Worm (Caenorhabditis elegans): ENCODE data around the gene ZK262.4.
A peak's percentile ranks its signal among the peaks of the same experiment; 100 is the strongest.

The ZK262.4 gene

ce11 chrV:18430826-18431225 is 6.5 kb upstream of the ZK262.4 start:
- TF ChIP-seq ceh-39 (tag; optimal IDR thresholded peaks at IDR 0.05) (no peak), ces-1 (GFP tag; optimal IDR thresholded peaks at IDR 0.05) (no peak), blmp-1 (tag; optimal IDR thresholded peaks at IDR 0.05) (no peak), nhr-2 (tag; optimal IDR thresholded peaks at IDR 0.05) (no peak), drap-1 (GFP tag; optimal IDR thresholded peaks at IDR 0.05) (peak; percentile 3), mls-2 (tag; optimal IDR thresholded peaks at IDR 0.05) (no peak)

DNA sequence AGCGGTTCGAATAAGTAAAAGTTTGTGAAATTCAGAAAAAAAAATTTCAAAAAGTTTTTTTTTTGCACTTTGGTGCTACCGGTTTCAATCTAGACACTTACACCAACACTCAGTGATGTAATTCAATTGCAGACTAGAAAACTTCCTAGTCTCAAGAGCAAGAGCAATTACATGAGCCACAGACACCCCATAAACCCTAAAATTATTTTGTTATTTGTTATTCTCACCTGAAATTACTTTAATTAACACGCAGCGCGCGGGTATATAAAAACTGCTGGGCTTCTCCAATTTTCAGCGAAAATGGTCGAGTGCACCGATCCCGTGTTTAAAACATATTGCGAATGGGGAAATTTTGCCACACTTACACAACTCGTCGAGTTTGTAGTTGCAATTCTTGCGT is 1.9 kb upstream of the ZK262.4 start, which contains the start of gene srw-83:
Gene srw-83, plus strand, starts transcription at position 301 of the 400 bp plus-strand sequence.
- no peak for TF ChIP-seq mep-1 (tag; optimal IDR thresholded peaks at IDR 0.05)

ce11 chrV:18425544-18425943 is 1.2 kb upstream of the ZK262.4 start, which contains the start of gene ZK262.19:
TSS of gene ZK262.19 (minus strand) at chrV:18425644.
- TF ChIP-seq ztf-11 (tag; optimal IDR thresholded peaks at IDR 0.05) (no peak), lin-32 (GFP tag; optimal IDR thresholded peaks at IDR 0.05) (no peak), mep-1 (tag; optimal IDR thresholded peaks at IDR 0.05) (no peak), lsy-2 (tag; optimal IDR thresholded peaks at IDR 0.05) (no peak), hlh-1 (tag; optimal IDR thresholded peaks at IDR 0.05) (no peak), pha-4 (tag; optimal IDR thresholded peaks at IDR 0.05) (no peak), drap-1 (GFP tag; optimal IDR thresholded peaks at IDR 0.05) (no peak), mab-5 (tag; optimal IDR thresholded peaks at IDR 0.05) (no peak), tbx-8 (GFP tag; optimal IDR thresholded peaks at IDR 0.05) (no peak), mls-2 (tag; optimal IDR thresholded peaks at IDR 0.05) (no peak), sem-2 (GFP tag; optimal IDR thresholded peaks at IDR 0.05) (no peak), nhr-76 (tag; optimal IDR thresholded peaks at IDR 0.05) (no peak), ham-2 (GFP tag; optimal IDR thresholded peaks at IDR 0.05) (no peak)

DNA sequence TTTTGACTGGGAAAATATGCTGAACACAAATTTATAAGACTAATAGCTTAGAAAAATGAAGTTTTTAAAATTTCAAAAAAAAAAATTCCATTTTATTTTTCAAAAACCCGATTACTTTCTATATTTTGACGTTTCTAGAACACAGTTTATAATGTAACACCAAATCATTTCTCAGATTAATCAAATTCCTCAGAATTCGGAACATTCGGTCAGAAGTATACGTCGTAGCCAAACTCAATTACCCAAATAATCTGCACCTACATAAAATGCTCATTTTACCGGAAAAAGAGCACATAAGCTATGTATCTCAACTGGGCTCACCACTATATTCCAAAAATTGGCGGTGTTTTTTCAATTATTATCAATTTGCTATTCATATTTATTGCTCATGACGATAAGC is 3.6 kb downstream of the ZK262.4 start, which contains the start of gene srj-26:
Gene srj-26, plus strand, starts transcription at position 301 of the 400 bp plus-strand sequence.
- no peak for TF ChIP-seq tbx-8 (GFP tag; optimal IDR thresholded peaks at IDR 0.05)
- TF ChIP-seq unc-62 (GFP tag; optimal IDR thresholded peaks at IDR 0.05), result no peak
- TF ChIP-seq sptf-1 (tag; optimal IDR thresholded peaks at IDR 0.05), result no peak
- TF ChIP-seq ceh-39 (tag; optimal IDR thresholded peaks at IDR 0.05), result no peak
- no peak for TF ChIP-seq mls-2 (tag; optimal IDR thresholded peaks at IDR 0.05)
- no peak for TF ChIP-seq ces-1 (GFP tag; optimal IDR thresholded peaks at IDR 0.05)
- TF ChIP-seq bed-3 (GFP tag; optimal IDR thresholded peaks at IDR 0.05), result no peak
- TF ChIP-seq lin-13 (tag; optimal IDR thresholded peaks at IDR 0.05), result no peak
- no peak for TF ChIP-seq pha-4 (tag; optimal IDR thresholded peaks at IDR 0.05)
- no peak for TF ChIP-seq lsy-2 (tag; optimal IDR thresholded peaks at IDR 0.05)
- no peak for TF ChIP-seq drap-1 (GFP tag; optimal IDR thresholded peaks at IDR 0.05)
- no peak for TF ChIP-seq zip-8 (tag; optimal IDR thresholded peaks at IDR 0.05)

DNA sequence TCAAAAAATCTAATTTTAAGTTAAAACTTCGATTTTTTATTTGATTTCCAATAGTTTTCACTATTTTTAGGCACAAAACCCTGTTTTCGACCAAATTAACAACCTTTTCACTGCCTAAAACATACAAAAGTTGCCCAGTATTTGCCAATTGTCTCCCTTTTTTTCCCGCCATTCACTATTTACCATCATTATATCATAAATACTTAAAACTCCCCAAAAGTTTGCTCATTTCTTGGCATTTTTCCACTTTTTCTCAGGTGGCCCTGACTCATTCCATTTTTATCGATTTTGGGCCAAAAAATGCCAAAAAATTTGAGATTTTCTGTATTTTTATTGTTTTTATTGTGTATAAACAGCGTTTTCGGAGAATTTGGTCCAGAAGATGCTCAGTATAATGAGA is 10.3 kb downstream of the ZK262.4 start, which contains the start of gene txt-8:
Gene txt-8, plus strand, starts transcription at position 301 of the 400 bp plus-strand sequence.
- TF ChIP-seq unc-39 (tag; optimal IDR thresholded peaks at IDR 0.05) (no peak), zip-8 (tag; optimal IDR thresholded peaks at IDR 0.05) (no peak)

- TF ChIP-seq mab-5 (tag; optimal IDR thresholded peaks at IDR 0.05) (no peak), ces-1 (GFP tag; optimal IDR thresholded peaks at IDR 0.05) (no peak), pha-4 (tag; optimal IDR thresholded peaks at IDR 0.05) (no peak), ceh-83 (GFP tag; optimal IDR thresholded peaks at IDR 0.05) (no peak), mls-2 (tag; optimal IDR thresholded peaks at IDR 0.05) (no peak)
Observed at ce11 chrV:18412887-18413286, 11.5 kb downstream of the ZK262.4 start, which contains the start of gene ZK262.2. TSS of gene ZK262.2 (minus strand) at chrV:18412987.

DNA sequence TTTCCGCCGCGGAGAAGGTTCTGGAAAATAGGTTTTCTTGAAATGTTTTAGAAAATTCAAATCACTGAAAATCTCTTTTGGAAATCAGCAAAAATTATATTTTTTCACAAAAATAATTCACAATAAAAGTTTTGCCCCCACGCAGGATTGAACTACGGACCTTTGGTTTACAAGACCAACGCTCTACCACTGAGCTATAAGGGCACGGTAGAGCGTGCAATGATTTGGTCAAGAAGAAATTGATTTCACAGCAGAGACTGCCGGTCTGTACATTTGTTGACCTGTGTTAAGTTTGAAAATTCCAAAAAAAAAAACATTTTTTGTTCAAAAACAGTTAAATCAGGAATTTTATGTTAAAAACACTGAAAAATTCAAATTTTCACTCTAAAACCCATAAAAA is 12.0 kb downstream of the ZK262.4 start:
- TF ChIP-seq nhr-28 (tag; optimal IDR thresholded peaks at IDR 0.05) (no peak), mls-2 (tag; optimal IDR thresholded peaks at IDR 0.05) (no peak), zip-8 (tag; optimal IDR thresholded peaks at IDR 0.05) (no peak)

DNA sequence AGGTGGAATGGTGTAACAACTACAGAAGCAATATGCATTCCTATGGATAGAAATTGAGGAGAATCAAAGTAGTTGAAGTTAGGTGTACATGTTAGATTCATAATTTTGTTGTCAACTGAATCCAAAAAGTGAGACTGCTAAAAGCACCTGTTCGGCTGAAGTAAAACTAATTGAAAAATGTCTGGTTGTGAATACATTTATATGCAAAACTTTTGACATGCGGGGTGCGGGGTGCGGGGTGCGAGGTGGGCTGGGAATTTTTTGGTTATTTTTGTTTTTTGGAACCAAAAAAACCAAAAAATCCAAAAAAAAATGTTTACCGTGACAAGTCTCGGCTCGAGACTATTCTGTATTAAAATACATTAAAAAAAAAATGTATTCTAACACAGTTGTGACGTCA is 14.2 kb downstream of the ZK262.4 start, which contains the start of gene srh-207:
Gene srh-207, minus strand, starts transcription at position 101 of the 400 bp plus-strand sequence.
- no peak for TF ChIP-seq unc-120 (tag; optimal IDR thresholded peaks at IDR 0.05; ENCODE audit: poor library complexity, severe bottlenecking)

Measured in whole organism, mixed stage, embryonic.